Fruit fly (Drosophila melanogaster) whole organism, embryonic: ENCODE results near the gene Arp3.

ENCODE experiments used
- Adf1 ChIP-seq: fragments of 200-800 bp; sonication (Bioruptor generic); IDR thresholded peaks from 2 replicates; pipeline ENCODE4 v1.3.6; 2022; ENCODE audit warnings: missing biosample characterization, missing genetic modification characterization
- CG10979 ChIP-seq: fragments of 200-800 bp; sonication (Bioruptor generic); optimal IDR thresholded peaks from 2 replicates; lab custom pipeline; 2018; ENCODE audit warnings: missing biosample characterization, mild to moderate bottlenecking, missing genetic modification characterization, moderate library complexity
- CG12744 ChIP-seq: fragments of 200-800 bp; sonication (Bioruptor generic); optimal IDR thresholded peaks from 2 replicates; lab custom pipeline; 2016; ENCODE audit warnings: missing biosample characterization, missing genetic modification characterization
- CG13424 ChIP-seq: fragments of 200-800 bp; sonication (Bioruptor generic); optimal IDR thresholded peaks from 2 replicates; lab custom pipeline; 2019; ENCODE audit warnings: missing biosample characterization, mild to moderate bottlenecking, missing genetic modification characterization, moderate library complexity
- CG14014 ChIP-seq: fragments of 200-800 bp; sonication (Bioruptor generic); IDR thresholded peaks from 2 replicates; pipeline ENCODE4 v1.3.6; 2022; ENCODE audit warnings: missing biosample characterization, missing genetic modification characterization
- CG1602 ChIP-seq: fragments of 200-800 bp; sonication (Bioruptor generic); optimal IDR thresholded peaks from 3 replicates; lab custom pipeline; 2016; ENCODE audit warnings: missing biosample characterization, missing genetic modification characterization
- CG16863 ChIP-seq: fragments of 200-800 bp; sonication (Bioruptor generic); optimal IDR thresholded peaks from 3 replicates; lab custom pipeline; 2016; ENCODE audit warnings: missing biosample characterization, missing genetic modification characterization
- CG2120 ChIP-seq: fragments of 200-800 bp; sonication (Bioruptor generic); optimal IDR thresholded peaks from 3 replicates; lab custom pipeline; 2016; ENCODE audit warnings: missing biosample characterization, missing genetic modification characterization
- CG2712 ChIP-seq: fragments of 200-800 bp; optimal IDR thresholded peaks from 3 replicates; lab custom pipeline; 2019; ENCODE audit warnings: missing biosample characterization, mild to moderate bottlenecking, missing genetic modification characterization, moderate library complexity
- CG30431 ChIP-seq: fragments of 200-800 bp; sonication (Bioruptor generic); optimal IDR thresholded peaks from 2 replicates; lab custom pipeline; 2017; ENCODE audit warnings: missing biosample characterization, missing genetic modification characterization
- CG31224 ChIP-seq: fragments of 200-800 bp; sonication (Bioruptor generic); IDR thresholded peaks from 2 replicates; pipeline ENCODE4 v1.3.6; 2022; ENCODE audit warnings: missing biosample characterization, missing genetic modification characterization
- CG31365 ChIP-seq: fragments of 200-800 bp; sonication (Bioruptor generic); optimal IDR thresholded peaks from 2 replicates; lab custom pipeline; 2018; ENCODE audit warnings: missing biosample characterization, mild to moderate bottlenecking, missing genetic modification characterization
- CG32532 ChIP-seq: fragments of 200-800 bp; sonication (Bioruptor generic); IDR thresholded peaks from 2 replicates; pipeline ENCODE4 v1.3.6; 2022; ENCODE audit warnings: missing biosample characterization, missing genetic modification characterization
- CG3281 ChIP-seq: fragments of 200-800 bp; sonication (Bioruptor generic); optimal IDR thresholded peaks from 3 replicates; lab custom pipeline; 2017; ENCODE audit warnings: missing biosample characterization, mild to moderate bottlenecking, missing genetic modification characterization
- CG34422 ChIP-seq: fragments of 200-800 bp; sonication (Bioruptor generic); IDR thresholded peaks from 3 replicates; pipeline ENCODE4 v1.3.6; 2022; ENCODE audit warnings: missing biosample characterization, missing genetic modification characterization
- CG3995 ChIP-seq: fragments of 200-800 bp; sonication (Bioruptor generic); optimal IDR thresholded peaks from 3 replicates; lab custom pipeline; 2016; ENCODE audit warnings: missing biosample characterization, missing genetic modification characterization
- CG4328 ChIP-seq: fragments of 200-800 bp; sonication (Bioruptor generic); optimal IDR thresholded peaks from 3 replicates; lab custom pipeline; 2017; ENCODE audit warnings: missing biosample characterization, missing genetic modification reagents, missing genetic modification characterization
- CG7745 ChIP-seq: fragments of 200-800 bp; sonication (Bioruptor generic); optimal IDR thresholded peaks from 2 replicates; lab custom pipeline; 2018; ENCODE audit warnings: missing biosample characterization, mild to moderate bottlenecking, missing genetic modification characterization, moderate library complexity
- CG8290 ChIP-seq, 3 experiments: fragments of 200-800 bp; sonication (Bioruptor generic); optimal IDR thresholded peaks; 2 replicates each; lab custom pipeline; 2016 to 2019; ENCODE audit warnings: missing biosample characterization in 3 of 3, missing genetic modification characterization in 3 of 3, mild to moderate bottlenecking in 2 of 3, moderate library complexity in 1 of 3
- CG9817 ChIP-seq: fragments of 200-800 bp; sonication (Bioruptor generic); optimal IDR thresholded peaks from 2 replicates; lab custom pipeline; 2018; ENCODE audit warnings: missing biosample characterization, mild to moderate bottlenecking, missing genetic modification characterization, moderate library complexity
- CG9932 ChIP-seq: fragments of 200-800 bp; sonication (Bioruptor generic); IDR thresholded peaks from 2 replicates; pipeline ENCODE4 v1.3.6; 2022; ENCODE audit warnings: missing biosample characterization, missing genetic modification characterization
- D19A ChIP-seq: fragments of 200-800 bp; optimal IDR thresholded peaks from 3 replicates; lab custom pipeline; 2019; ENCODE audit warnings: missing biosample characterization, mild to moderate bottlenecking, missing genetic modification characterization, moderate library complexity
- GATAe ChIP-seq: fragments of 200-800 bp; sonication (Bioruptor generic); conservative IDR thresholded peaks from 2 replicates; pipeline ENCODE4 v1.3.6; 2022; ENCODE audit warnings: missing biosample characterization, missing genetic modification characterization
- HHEX ChIP-seq: fragments of 200-800 bp; sonication (Bioruptor generic); optimal IDR thresholded peaks from 3 replicates; lab custom pipeline; 2017; ENCODE audit warnings: missing biosample characterization, mild to moderate bottlenecking, missing genetic modification characterization, missing genetic modification reagents
- Med ChIP-seq: fragments of 200-800 bp; sonication (Bioruptor generic); peaks from one replicate; lab custom pipeline; 2016; ENCODE audit warnings: missing biosample characterization, missing genetic modification characterization, mild to moderate bottlenecking, inconsistent platforms, moderate library complexity
- Meics ChIP-seq: fragments of 200-800 bp; sonication (Bioruptor generic); optimal IDR thresholded peaks from 2 replicates; lab custom pipeline; 2017; ENCODE audit warnings: missing biosample characterization, mild to moderate bottlenecking, missing genetic modification characterization
- Sox100B ChIP-seq: fragments of 200-800 bp; sonication (Bioruptor generic); optimal IDR thresholded peaks from 3 replicates; lab custom pipeline; 2018; ENCODE audit warnings: missing biosample characterization, mild to moderate bottlenecking, missing genetic modification characterization
- Sox102F ChIP-seq: fragments of 200-800 bp; sonication (Bioruptor generic); optimal IDR thresholded peaks from 2 replicates; lab custom pipeline; 2018; ENCODE audit warnings: missing biosample characterization, mild to moderate bottlenecking, missing genetic modification characterization, moderate library complexity
- Stat92E ChIP-seq, 3 experiments: fragments of >200 bp in 2 of 3; fragments of 200-800 bp in 1 of 3; sonication (Bioruptor generic) in 1 of 3; optimal IDR thresholded peaks; 2 replicates each; lab custom pipeline; 2017 to 2019; ENCODE audit warnings: missing biosample characterization in 3 of 3, missing genetic modification characterization in 3 of 3, mild to moderate bottlenecking in 1 of 3, moderate library complexity in 1 of 3
- Vsx1 ChIP-seq: fragments of 200-800 bp; sonication (Bioruptor generic); optimal IDR thresholded peaks from 2 replicates; lab custom pipeline; 2017; ENCODE audit warnings: missing biosample characterization, mild to moderate bottlenecking, missing genetic modification characterization, missing genetic modification reagents
- al ChIP-seq: fragments of 200-800 bp; sonication (Bioruptor generic); IDR thresholded peaks from 2 replicates; pipeline ENCODE4 v1.3.6; 2022; ENCODE audit warnings: missing biosample characterization, missing genetic modification characterization
- bab2 ChIP-seq: fragments of 200-800 bp; sonication (Bioruptor generic); optimal IDR thresholded peaks from 2 replicates; lab custom pipeline; 2016; ENCODE audit warnings: missing biosample characterization, missing genetic modification characterization
- dmrt11E ChIP-seq: fragments of 200-800 bp; sonication (Bioruptor generic); optimal IDR thresholded peaks from 3 replicates; lab custom pipeline; 2018; ENCODE audit warnings: missing biosample characterization, mild to moderate bottlenecking, missing genetic modification characterization, moderate library complexity
- dmrt99B ChIP-seq: fragments of 200-800 bp; sonication (Bioruptor generic); optimal IDR thresholded peaks from 2 replicates; lab custom pipeline; 2018; ENCODE audit warnings: missing biosample characterization, mild to moderate bottlenecking, missing genetic modification characterization, moderate library complexity
- exex ChIP-seq: fragments of 200-800 bp; sonication (Bioruptor generic); optimal IDR thresholded peaks from 4 replicates; lab custom pipeline; 2018; ENCODE audit warnings: missing biosample characterization, mild to moderate bottlenecking, missing genetic modification characterization, moderate library complexity
- fu2 ChIP-seq: fragments of 200-800 bp; sonication (Bioruptor generic); optimal IDR thresholded peaks from 2 replicates; lab custom pipeline; 2016; ENCODE audit warnings: missing biosample characterization, missing genetic modification characterization
- gcm ChIP-seq: fragments of 200-800 bp; sonication (Bioruptor generic); optimal IDR thresholded peaks from 2 replicates; lab custom pipeline; 2019; ENCODE audit warnings: missing biosample characterization, mild to moderate bottlenecking, missing genetic modification characterization, moderate library complexity
- gem ChIP-seq: fragments of 200-800 bp; sonication (Bioruptor generic); optimal IDR thresholded peaks from 2 replicates; lab custom pipeline; 2019; ENCODE audit warnings: missing biosample characterization, mild to moderate bottlenecking, missing genetic modification characterization, moderate library complexity
- grn ChIP-seq: fragments of 200-800 bp; sonication (Bioruptor generic); optimal IDR thresholded peaks from 3 replicates; lab custom pipeline; 2017; ENCODE audit warnings: missing biosample characterization, missing genetic modification characterization
- inv ChIP-seq: fragments of 200-800 bp; sonication (Bioruptor generic); IDR thresholded peaks from 2 replicates; pipeline ENCODE4 v1.3.6; 2022; ENCODE audit warnings: missing biosample characterization, missing genetic modification characterization; ENCODE audit not compliant: partially characterized antibody
- jumu ChIP-seq: fragments of 200-800 bp; sonication (Bioruptor generic); optimal IDR thresholded peaks from 3 replicates; lab custom pipeline; 2016; ENCODE audit warnings: missing biosample characterization, missing genetic modification characterization
- pan ChIP-seq, 4 experiments: fragments of >200 bp in 3 of 4; fragments of 200-800 bp in 1 of 4; sonication (Bioruptor generic) in 1 of 4; optimal IDR thresholded peaks in 3 of 4; IDR thresholded peaks in 1 of 4; 2 replicates each; pipeline versions ENCODE4 v1.3.6 to Lab custom; 2017 to 2022; ENCODE audit warnings: missing biosample characterization in 2 of 4, missing genetic modification characterization in 2 of 4, mixed read lengths in 1 of 4
- sens ChIP-seq: fragments of 200-800 bp; sonication (Bioruptor generic); peaks from one replicate; lab custom pipeline; 2016; ENCODE audit warnings: missing biosample characterization, missing genetic modification characterization
- shn ChIP-seq: fragments of 200-800 bp; sonication (Bioruptor generic); optimal IDR thresholded peaks from 3 replicates; lab custom pipeline; 2016; ENCODE audit warnings: missing biosample characterization, missing genetic modification characterization
- sima ChIP-seq: fragments of 200-800 bp; sonication (Bioruptor generic); optimal IDR thresholded peaks from 2 replicates; lab custom pipeline; 2016; ENCODE audit warnings: missing biosample characterization, missing genetic modification characterization
- slbo ChIP-seq: fragments of 200-800 bp; sonication (Bioruptor generic); IDR thresholded peaks from 2 replicates; pipeline ENCODE4 v1.3.6; 2022; ENCODE audit warnings: missing biosample characterization, missing genetic modification characterization
- tin ChIP-seq: fragments of 200-800 bp; sonication (Bioruptor generic); optimal IDR thresholded peaks from 3 replicates; lab custom pipeline; 2016; ENCODE audit warnings: missing biosample characterization, missing genetic modification characterization
- zf30C ChIP-seq: fragments of 200-800 bp; sonication (Bioruptor generic); optimal IDR thresholded peaks from 3 replicates; lab custom pipeline; 2018; ENCODE audit warnings: missing biosample characterization, mild to moderate bottlenecking, missing genetic modification characterization
- zfh2 ChIP-seq: fragments of 200-800 bp; sonication (Bioruptor generic); optimal IDR thresholded peaks from 2 replicates; lab custom pipeline; 2016; ENCODE audit warnings: missing biosample characterization, missing genetic modification characterization

The Arp3 gene

DNA sequence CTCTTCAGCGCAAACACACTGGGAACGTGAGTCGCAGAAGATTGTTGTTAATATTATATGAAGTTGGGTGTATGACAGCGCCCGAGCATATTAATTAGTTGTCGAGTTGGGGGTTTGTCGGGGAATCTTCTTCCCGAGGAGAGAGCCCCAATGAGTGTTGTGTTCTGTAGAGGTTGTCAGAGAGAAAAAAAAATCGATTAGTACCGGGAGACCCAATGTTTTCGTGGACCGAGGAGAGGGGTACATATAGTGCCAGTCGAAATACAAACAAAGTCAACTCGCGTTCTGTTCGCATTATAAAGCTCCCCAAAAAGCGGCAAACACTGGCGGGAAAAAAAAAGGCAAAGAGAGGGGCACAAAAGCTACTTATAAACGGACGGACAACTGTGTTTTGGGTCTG lies 41.8 kb downstream of the Arp3 start (continued):
- TF ChIP-seq CG2712 (no peak), dmrt11E (tag; lab: Kevin White, UChicago) (no peak), fu2 (GFP tag; lab: Kevin White, UChicago) (no peak), bab2 (GFP tag; lab: Kevin White, UChicago) (no peak), CG31365 (tag; lab: Kevin White, UChicago) (no peak), CG30431 (GFP tag; lab: Kevin White, UChicago) (no peak), Stat92E (GFP tag; optimal IDR thresholded peaks at IDR 0.05; lab: Kevin White, UChicago) (no peak), sima (GFP tag; lab: Kevin White, UChicago) (no peak), CG16863 (GFP tag; lab: Kevin White, UChicago) (no peak), CG13424 (tag; lab: Kevin White, UChicago) (no peak), CG1602 (GFP tag; lab: Kevin White, UChicago) (no peak), CG3995 (GFP tag; lab: Kevin White, UChicago) (no peak), CG4328 (GFP tag; lab: Kevin White, UChicago) (no peak), Adf1 (0 out of 2 replicates have a peak, but pooled peaks have one; percentile 31)

DNA sequence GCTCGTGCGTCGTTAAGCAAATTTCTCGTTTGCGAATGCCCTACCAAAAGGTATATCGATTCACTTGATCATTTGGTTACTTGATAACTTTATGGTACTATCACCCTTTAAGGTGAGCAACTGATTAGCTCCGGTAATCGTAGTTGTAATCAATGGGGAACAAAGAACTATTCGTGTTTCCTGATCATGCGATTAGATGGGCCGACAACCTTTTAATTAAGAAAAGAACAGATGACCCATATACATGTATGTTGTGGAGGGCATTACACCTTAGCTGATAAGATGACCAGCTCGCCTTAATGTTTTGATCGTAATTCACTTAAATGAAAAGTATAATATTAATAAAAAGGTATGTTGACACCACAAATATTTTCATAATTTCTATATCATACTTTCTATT lies 42.3 kb downstream of the Arp3 start:
- TF ChIP-seq D19A (peak; percentile 78), Med (GFP tag; lab: Kevin White, UChicago) (peak; percentile 31), CG10979 (no peak), CG14014 (GFP tag; lab: Robert Waterston, UW) (peak; percentile 27; the same call in 1 of the 2 replicates), Vsx1 (GFP tag; lab: Kevin White, UChicago) (peak; percentile 61), CG9817 (tag; lab: Kevin White, UChicago) (peak; percentile 2), zf30C (no peak), inv (GFP tag; lab: Robert Waterston, UW) (no peak), CG3281 (peak; percentile 26), CG12744 (no peak), CG7745 (peak; percentile 97), pan (optimal IDR thresholded peaks at IDR 0.05; lab: Kevin White, UChicago) (no peak), pan (GFP tag; optimal IDR thresholded peaks at IDR 0.05 in 1 of 2, IDR thresholded peaks at IDR 0.05 in 1 of 2) (peak in 1 of 2 experiments; percentile 16), Sox102F (peak; percentile 9), Sox100B (GFP tag; lab: Kevin White, UChicago) (peak; percentile 4), CG9932 (GFP tag; lab: Robert Waterston, UW) (peak; percentile 32; the same call in 1 of the 2 replicates), dmrt99B (tag; lab: Kevin White, UChicago) (no peak), HHEX (GFP tag; lab: Kevin White, UChicago) (no peak), zfh2 (GFP tag; lab: Kevin White, UChicago) (peak; percentile 18), GATAe (GFP tag; lab: Robert Waterston, UW) (peak; percentile 33), CG2120 (GFP tag; lab: Kevin White, UChicago) (peak; percentile 15), slbo (GFP tag; lab: Robert Waterston, UW) (0 out of 2 replicates have a peak, but pooled peaks have one; percentile 5), tin (GFP tag; lab: Kevin White, UChicago) (no peak), shn (GFP tag; lab: Kevin White, UChicago) (no peak), al (GFP tag; lab: Robert Waterston, UW) (peak; percentile 26; the same call in 1 of the 2 replicates), gem (peak; percentile 3), grn (GFP tag; lab: Kevin White, UChicago) (peak; percentile 97), CG32532 (peak; percentile 35; the same call in 1 of the 2 replicates), gcm (no peak), CG31224 (GFP tag; lab: Robert Waterston, UW) (no peak), jumu (GFP tag; lab: Kevin White, UChicago) (no peak), Meics (GFP tag; lab: Kevin White, UChicago) (peak; percentile 24), CG34422 (GFP tag; lab: Robert Waterston, UW) (no peak), CG8290 (GFP tag; optimal IDR thresholded peaks at IDR 0.05; lab: Kevin White, UChicago) (no peak), CG8290 (tag; optimal IDR thresholded peaks at IDR 0.05; lab: Kevin White, UChicago) (peak in 1 of 2 experiments; percentile 42), exex (peak; percentile 77), sens (GFP tag; lab: Kevin White, UChicago) (peak; percentile 57)
